Worm (Caenorhabditis elegans) whole organism, mixed stage, embryonic: ENCODE results near the gene col-126.

Source experiments
- elt-3 ChIP-seq: fragments of 150-350 bp; optimal IDR thresholded peaks from 2 replicates; lab custom pipeline; 2014; ENCODE audit warnings: missing biosample characterization, missing genetic modification characterization
- lin-32 ChIP-seq: fragments of 200-800 bp; sonication (Bioruptor generic); optimal IDR thresholded peaks from 2 replicates; lab custom pipeline; 2018; ENCODE audit warnings: mild to moderate bottlenecking, missing genetic modification characterization, missing compliant biosample characterization
- mab-5 ChIP-seq: fragments of 150-350 bp; optimal IDR thresholded peaks from 2 replicates; lab custom pipeline; 2014; ENCODE audit warnings: missing biosample characterization, missing genetic modification characterization
- mls-2 ChIP-seq: sonication (generic microtip); optimal IDR thresholded peaks from 2 replicates; lab custom pipeline; 2016; ENCODE audit warnings: mild to moderate bottlenecking, missing genetic modification characterization, moderate library complexity, missing compliant biosample characterization
- nhr-12 ChIP-seq: fragments of 150-350 bp; optimal IDR thresholded peaks from 2 replicates; lab custom pipeline; 2014; ENCODE audit warnings: missing biosample characterization, missing genetic modification characterization
- nhr-237 ChIP-seq: fragments of 150-350 bp; optimal IDR thresholded peaks from 2 replicates; lab custom pipeline; 2014; ENCODE audit warnings: missing biosample characterization, missing genetic modification characterization
- pha-4 ChIP-seq: fragments of 150-350 bp; optimal IDR thresholded peaks from 2 replicates; lab custom pipeline; 2018; ENCODE audit warnings: missing biosample characterization, missing genetic modification reagents, missing genetic modification characterization
- sem-2 ChIP-seq: fragments of 200-800 bp; sonication (Bioruptor generic); optimal IDR thresholded peaks from 2 replicates; lab custom pipeline; 2018; ENCODE audit warnings: mild to moderate bottlenecking, missing genetic modification characterization, missing compliant biosample characterization
- snpc-4 ChIP-seq: fragments of 150-350 bp; optimal IDR thresholded peaks from 2 replicates; lab custom pipeline; 2014; ENCODE audit warnings: missing biosample characterization, missing genetic modification characterization
- unc-39 ChIP-seq: fragments of 150-350 bp; optimal IDR thresholded peaks from 2 replicates; lab custom pipeline; 2014; ENCODE audit warnings: missing biosample characterization, missing genetic modification characterization

DNA sequence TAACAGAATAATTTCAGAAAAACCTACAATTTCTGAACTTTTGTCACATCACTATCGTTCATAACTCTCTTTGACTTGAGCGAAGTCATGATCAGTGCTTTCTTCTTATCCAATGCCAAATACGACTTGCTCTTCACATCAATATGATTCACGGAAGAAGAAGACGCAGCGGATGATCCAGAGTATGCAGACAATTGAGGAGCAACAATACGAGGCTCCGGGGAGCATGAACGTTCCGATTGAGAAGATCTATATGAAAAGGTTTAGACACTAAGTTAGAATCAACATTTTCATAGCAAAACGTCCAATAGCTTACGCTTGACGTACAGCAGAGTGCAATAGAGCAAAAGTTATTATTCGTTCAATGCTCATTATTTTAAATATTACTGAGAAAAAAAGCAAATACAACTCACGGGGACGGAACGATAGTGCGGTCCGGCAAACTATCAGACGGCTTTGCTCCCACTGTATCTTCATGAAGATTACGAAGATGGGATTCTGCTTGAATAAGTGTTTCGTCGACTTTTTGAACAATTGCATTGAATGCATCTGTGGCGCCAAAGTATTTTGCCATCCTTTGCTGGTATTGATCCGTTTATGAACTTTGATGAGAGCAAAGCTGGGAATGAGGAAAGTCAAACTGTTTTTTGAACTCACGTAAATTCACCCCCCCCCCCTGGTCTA is 2.5 kb upstream of the col-126 start, which contains the start of gene C05C12.5:
- TF ChIP-seq snpc-4 (no peak), pha-4 (tag; lab: Kevin White, UChicago) (no peak), nhr-237 (tag; lab: Kevin White, UChicago) (no peak), lin-32 (GFP tag; lab: Kevin White, UChicago) (no peak), unc-39 (tag; lab: Kevin White, UChicago) (no peak), sem-2 (no peak), elt-3 (tag; lab: Kevin White, UChicago) (no peak), nhr-12 (no peak), mab-5 (no peak), mls-2 (tag; lab: Kevin White, UChicago) (no peak)
